Fruit fly (Drosophila melanogaster) whole organism, prepupa: ENCODE results near the gene CG8927.
A peak's percentile ranks its signal among the peaks of the same experiment; 100 is the strongest.

Source experiments
- Blimp-1 ChIP-seq: fragments of 200-800 bp; sonication (Bioruptor generic); optimal IDR thresholded peaks from 3 replicates; lab custom pipeline; 2017; ENCODE audit warnings: missing biosample characterization, missing genetic modification characterization, mild to moderate bottlenecking, moderate library complexity, missing genetic modification reagents
- CG10669 ChIP-seq: fragments of 200-800 bp; sonication (Bioruptor generic); optimal IDR thresholded peaks from 3 replicates; lab custom pipeline; 2018; ENCODE audit warnings: missing biosample characterization, mild to moderate bottlenecking, missing genetic modification characterization, moderate library complexity
- CG11294 ChIP-seq: fragments of 200-800 bp; sonication (Bioruptor generic); IDR thresholded peaks from 2 replicates; pipeline ENCODE4 v1.3.6; 2022; ENCODE audit warnings: missing biosample characterization, missing genetic modification characterization
- CG11762 ChIP-seq: fragments of 200-800 bp; sonication (Bioruptor generic); optimal IDR thresholded peaks from 3 replicates; lab custom pipeline; 2016; ENCODE audit warnings: missing biosample characterization, missing genetic modification characterization; ENCODE audit not compliant: insufficient read depth
- CG11902 ChIP-seq: fragments of 200-800 bp; sonication (Bioruptor generic); optimal IDR thresholded peaks from 3 replicates; lab custom pipeline; 2016; ENCODE audit warnings: missing biosample characterization, missing genetic modification characterization
- CG1621 ChIP-seq: fragments of 200-800 bp; sonication (Bioruptor generic); optimal IDR thresholded peaks from 3 replicates; lab custom pipeline; 2018; ENCODE audit warnings: missing biosample characterization, mild to moderate bottlenecking, missing genetic modification characterization
- CG16779 ChIP-seq: fragments of 200-800 bp; sonication (Bioruptor generic); optimal IDR thresholded peaks from 3 replicates; lab custom pipeline; 2017; ENCODE audit warnings: missing biosample characterization, mild to moderate bottlenecking, missing genetic modification characterization
- CG3032 ChIP-seq: fragments of 200-800 bp; optimal IDR thresholded peaks from 2 replicates; lab custom pipeline; 2019; ENCODE audit warnings: missing biosample characterization, mild to moderate bottlenecking, missing genetic modification characterization, moderate library complexity
- CG31627 ChIP-seq: fragments of 200-800 bp; sonication (Bioruptor generic); optimal IDR thresholded peaks from 3 replicates; lab custom pipeline; 2016; ENCODE audit warnings: missing biosample characterization, missing genetic modification characterization
- CG3919 ChIP-seq: fragments of 200-800 bp; sonication (Bioruptor generic); optimal IDR thresholded peaks from 3 replicates; lab custom pipeline; 2016; ENCODE audit warnings: missing biosample characterization, missing genetic modification characterization
- CG4318 ChIP-seq: fragments of 200-800 bp; sonication (Bioruptor generic); optimal IDR thresholded peaks from 3 replicates; lab custom pipeline; 2017; ENCODE audit warnings: missing biosample characterization, mild to moderate bottlenecking, missing genetic modification characterization
- CG6163 ChIP-seq: fragments of 200-800 bp; sonication (Bioruptor generic); IDR thresholded peaks from 3 replicates; pipeline ENCODE4 v1.3.6; 2022; ENCODE audit warnings: missing biosample characterization, missing genetic modification characterization
- CG6792 ChIP-seq: fragments of 200-800 bp; sonication (Bioruptor generic); optimal IDR thresholded peaks from 3 replicates; lab custom pipeline; 2016; ENCODE audit warnings: missing biosample characterization, missing genetic modification characterization
- CG6808 ChIP-seq: fragments of 200-800 bp; sonication (Bioruptor generic); optimal IDR thresholded peaks from 3 replicates; lab custom pipeline; 2017; ENCODE audit warnings: missing biosample characterization, missing genetic modification characterization, mild to moderate bottlenecking, moderate library complexity, missing genetic modification reagents
- CG6854 ChIP-seq: fragments of 200-800 bp; sonication (Bioruptor generic); optimal IDR thresholded peaks from 2 replicates; lab custom pipeline; 2017; ENCODE audit warnings: missing biosample characterization, mild to moderate bottlenecking, missing genetic modification characterization
- CG7368 ChIP-seq: fragments of 200-800 bp; sonication (Bioruptor generic); optimal IDR thresholded peaks from 3 replicates; lab custom pipeline; 2016; ENCODE audit warnings: missing biosample characterization, missing genetic modification characterization
- CG8119 ChIP-seq: fragments of 200-800 bp; sonication (Bioruptor generic); IDR thresholded peaks from 3 replicates; pipeline ENCODE4 v1.3.6; 2022; ENCODE audit warnings: missing biosample characterization, missing genetic modification characterization
- CG8319 ChIP-seq: fragments of 200-800 bp; sonication (Bioruptor generic); optimal IDR thresholded peaks from 3 replicates; lab custom pipeline; 2016; ENCODE audit warnings: missing biosample characterization, missing genetic modification characterization
- CG8632 ChIP-seq: fragments of 200-800 bp; sonication (Bioruptor generic); optimal IDR thresholded peaks from 3 replicates; lab custom pipeline; 2016; ENCODE audit warnings: missing biosample characterization, missing genetic modification characterization
- Eip78C ChIP-seq: fragments of 200-800 bp; sonication (Bioruptor generic); peaks from one replicate; lab custom pipeline; 2016; ENCODE audit warnings: missing biosample characterization, missing genetic modification characterization
- Ets21C ChIP-seq: fragments of 200-800 bp; sonication (Bioruptor generic); optimal IDR thresholded peaks from 3 replicates; lab custom pipeline; 2016; ENCODE audit warnings: missing biosample characterization, missing genetic modification characterization
- Ets96B ChIP-seq: fragments of 200-800 bp; optimal IDR thresholded peaks from 2 replicates; lab custom pipeline; 2019; ENCODE audit warnings: missing biosample characterization, mild to moderate bottlenecking, missing genetic modification characterization, moderate library complexity
- Hr38 ChIP-seq: sonication (Bioruptor generic); optimal IDR thresholded peaks from 2 replicates; lab custom pipeline; 2016; ENCODE audit warnings: missing biosample characterization, missing genetic modification characterization
- Hr4 ChIP-seq: fragments of 200-800 bp; sonication (Bioruptor generic); optimal IDR thresholded peaks from 3 replicates; lab custom pipeline; 2016; ENCODE audit warnings: missing biosample characterization, missing genetic modification characterization
- Met ChIP-seq: fragments of 200-800 bp; sonication (Bioruptor generic); optimal IDR thresholded peaks from 3 replicates; lab custom pipeline; 2016; ENCODE audit warnings: missing biosample characterization, missing genetic modification characterization
- OdsH ChIP-seq: fragments of 200-800 bp; sonication (Bioruptor generic); optimal IDR thresholded peaks from 3 replicates; lab custom pipeline; 2016; ENCODE audit warnings: missing biosample characterization, missing genetic modification characterization
- Smox ChIP-seq: fragments of 200-800 bp; sonication (Bioruptor generic); optimal IDR thresholded peaks from 3 replicates; lab custom pipeline; 2016; ENCODE audit warnings: missing biosample characterization, missing genetic modification characterization
- Sox102F ChIP-seq: fragments of 200-800 bp; sonication (Bioruptor generic); optimal IDR thresholded peaks from 2 replicates; lab custom pipeline; 2016; ENCODE audit warnings: missing biosample characterization, mild to moderate bottlenecking, missing genetic modification characterization
- Sox14 ChIP-seq: fragments of 200-800 bp; sonication (Bioruptor generic); optimal IDR thresholded peaks from 3 replicates; lab custom pipeline; 2016; ENCODE audit warnings: missing biosample characterization, missing genetic modification characterization
- achi ChIP-seq: fragments of 200-800 bp; sonication (Bioruptor generic); optimal IDR thresholded peaks from 3 replicates; lab custom pipeline; 2016; ENCODE audit warnings: missing biosample characterization, missing genetic modification characterization
- cyc ChIP-seq: fragments of 200-800 bp; sonication (Bioruptor generic); optimal IDR thresholded peaks from 3 replicates; lab custom pipeline; 2016; ENCODE audit warnings: missing biosample characterization, missing genetic modification characterization
- dac ChIP-seq: fragments of 200-800 bp; sonication (Bioruptor generic); optimal IDR thresholded peaks from 2 replicates; lab custom pipeline; 2017; ENCODE audit warnings: missing biosample characterization, mild to moderate bottlenecking, missing genetic modification characterization
- dsx ChIP-seq: fragments of 200-800 bp; optimal IDR thresholded peaks from 3 replicates; lab custom pipeline; 2019; ENCODE audit warnings: missing biosample characterization, mild to moderate bottlenecking, missing genetic modification characterization, moderate library complexity; ENCODE audit not compliant: poor library complexity, severe bottlenecking
- esn ChIP-seq: fragments of 200-800 bp; sonication (Bioruptor generic); optimal IDR thresholded peaks from 2 replicates; lab custom pipeline; 2016; ENCODE audit warnings: missing biosample characterization, mild to moderate bottlenecking, missing genetic modification characterization, moderate library complexity
- fkh ChIP-seq: fragments of 200-800 bp; sonication (Bioruptor generic); optimal IDR thresholded peaks from 3 replicates; lab custom pipeline; 2017; ENCODE audit warnings: missing biosample characterization, mild to moderate bottlenecking, missing genetic modification characterization, moderate library complexity
- lz ChIP-seq: fragments of 200-800 bp; sonication (Bioruptor generic); optimal IDR thresholded peaks from 3 replicates; lab custom pipeline; 2016; ENCODE audit warnings: missing biosample characterization, missing genetic modification characterization
- net ChIP-seq: fragments of 200-800 bp; sonication (Bioruptor generic); optimal IDR thresholded peaks from 3 replicates; lab custom pipeline; 2016; ENCODE audit warnings: missing biosample characterization, missing genetic modification characterization
- salr ChIP-seq, 2 experiments: fragments of 200-800 bp; sonication (Bioruptor generic); optimal IDR thresholded peaks; 3 replicates each; lab custom pipeline; 2016 to 2018; ENCODE audit warnings: missing biosample characterization in 2 of 2, missing genetic modification characterization in 2 of 2, mild to moderate bottlenecking in 1 of 2
- svp ChIP-seq: fragments of 200-800 bp; sonication (Bioruptor generic); peaks from one replicate; lab custom pipeline; 2016; ENCODE audit warnings: missing biosample characterization, missing genetic modification characterization
- topi ChIP-seq: fragments of 200-800 bp; sonication (Bioruptor generic); optimal IDR thresholded peaks from 3 replicates; lab custom pipeline; 2016; ENCODE audit warnings: missing biosample characterization, missing genetic modification characterization
- vri ChIP-seq: fragments of 200-800 bp; sonication (Bioruptor generic); optimal IDR thresholded peaks from 3 replicates; lab custom pipeline; 2016; ENCODE audit warnings: missing biosample characterization, mild to moderate bottlenecking, missing genetic modification characterization

CG8927 gene

DNA sequence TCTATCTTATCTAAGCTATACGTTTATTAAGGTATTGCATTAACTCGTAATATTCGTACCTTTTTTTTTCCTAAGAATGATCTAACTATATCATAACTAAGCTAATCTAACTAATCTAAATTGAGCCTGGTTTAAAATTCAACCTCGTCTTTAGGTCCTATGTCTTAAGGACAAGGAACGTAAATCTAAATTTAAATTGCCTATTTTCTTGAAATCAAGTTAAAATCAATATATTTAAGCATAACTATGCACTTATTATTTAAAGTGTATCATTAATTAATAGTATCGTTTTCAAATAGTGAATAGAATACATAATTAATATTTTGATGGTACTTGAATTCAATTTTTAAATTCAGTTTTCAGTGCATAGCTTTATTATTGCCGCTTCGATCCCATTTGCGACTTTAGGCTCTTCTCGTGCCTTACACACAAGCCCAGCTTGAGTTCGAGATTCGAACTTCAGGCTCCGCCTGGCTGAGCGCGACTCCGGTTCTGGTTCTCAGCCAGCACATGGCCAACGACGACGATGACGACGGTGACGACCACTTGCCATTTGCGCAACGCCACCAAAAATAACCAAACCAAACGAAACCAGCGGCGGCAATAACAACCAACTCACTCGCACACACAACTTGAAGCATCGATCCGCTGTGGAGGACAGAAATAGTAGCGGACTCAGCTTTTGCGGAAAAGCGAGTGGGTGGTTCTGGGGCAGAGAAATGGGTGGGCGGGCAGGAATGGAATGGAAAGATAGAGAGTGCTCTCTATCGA lies 30.2 kb downstream of the CG8927 start (continued):
- TF ChIP-seq net (GFP tag; lab: Kevin White, UChicago) (peak; percentile 45), CG8632 (GFP tag; lab: Kevin White, UChicago) (peak; percentile 6), CG6854 (GFP tag; lab: Kevin White, UChicago) (peak; percentile 69), dsx (GFP tag; lab: Kevin White, UChicago) (no peak), OdsH (GFP tag; lab: Kevin White, UChicago) (peak; percentile 51), Hr4 (no peak), CG10669 (GFP tag; lab: Kevin White, UChicago) (peak; percentile 44), topi (GFP tag; lab: Kevin White, UChicago) (peak; percentile 68), Smox (peak; percentile 45), CG31627 (GFP tag; lab: Kevin White, UChicago) (peak; percentile 43), Ets96B (tag; lab: Kevin White, UChicago) (peak; percentile 43), CG8319 (GFP tag; lab: Kevin White, UChicago) (no peak), CG8119 (GFP tag; lab: Robert Waterston, UW) (peak; percentile 13; the same call in 1 of the 3 replicates), cyc (GFP tag; lab: Kevin White, UChicago) (peak; percentile 23), Sox14 (GFP tag; lab: Kevin White, UChicago) (peak; percentile 42), CG6808 (peak; percentile 68), CG6163 (peak; percentile 43; the same call in 1 of the 3 replicates), CG7368 (GFP tag; lab: Kevin White, UChicago) (no peak)

DNA sequence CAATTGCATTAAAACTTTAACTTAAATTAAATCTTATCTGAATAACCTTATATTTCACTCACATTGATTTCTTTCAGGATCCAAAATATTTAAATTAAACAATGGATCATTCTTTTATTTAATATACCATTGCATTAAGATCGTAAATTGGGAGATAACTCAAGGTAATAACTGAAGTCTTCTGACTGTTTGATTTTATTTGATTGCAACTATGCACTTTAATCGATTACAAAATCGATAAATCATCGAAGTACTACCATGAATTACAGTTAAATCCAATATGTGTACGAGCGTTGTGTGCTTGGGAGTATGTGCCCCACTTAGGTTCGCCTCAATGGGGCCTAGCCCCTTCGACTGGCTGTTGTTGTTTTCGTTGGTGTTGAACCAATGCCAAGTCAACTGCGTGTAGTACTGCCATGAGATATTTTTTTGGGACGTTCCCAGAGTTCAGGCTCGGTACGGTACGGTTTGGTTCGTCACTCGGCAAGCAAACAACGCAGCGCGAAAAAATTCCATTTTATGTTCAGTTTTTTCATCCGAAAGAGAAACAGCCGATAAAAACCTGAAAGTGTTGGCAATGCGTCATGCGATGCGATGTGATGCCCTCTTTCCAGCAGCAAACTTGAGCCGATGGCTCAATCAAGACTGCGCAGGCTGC lies 31.2 kb downstream of the CG8927 start:
- TF ChIP-seq CG6854 (GFP tag; lab: Kevin White, UChicago): peak; percentile 39
- TF ChIP-seq Sox102F (GFP tag; lab: Kevin White, UChicago): peak; percentile 7
- no peak for TF ChIP-seq CG11294 (GFP tag; lab: Robert Waterston, UW)
- TF ChIP-seq Smox: no peak
- TF ChIP-seq CG1621 (tag; lab: Kevin White, UChicago): peak; percentile 4
- TF ChIP-seq fkh (GFP tag; lab: Kevin White, UChicago): no peak
- peak; percentile 62 for TF ChIP-seq Eip78C (GFP tag; lab: Kevin White, UChicago)
- peak; percentile 58 for TF ChIP-seq svp (GFP tag; lab: Kevin White, UChicago)
- peak; percentile 36 for TF ChIP-seq Blimp-1 (GFP tag; lab: Kevin White, UChicago)
- TF ChIP-seq Met: peak; percentile 26
- TF ChIP-seq esn (GFP tag; lab: Kevin White, UChicago): peak; percentile 17
- TF ChIP-seq CG3919 (GFP tag; lab: Kevin White, UChicago): peak; percentile 7
- TF ChIP-seq achi (GFP tag; lab: Kevin White, UChicago): no peak
- TF ChIP-seq Sox14 (GFP tag; lab: Kevin White, UChicago): no peak
- TF ChIP-seq CG6163: peak; percentile 48; the same call in 1 of the 3 replicates

DNA sequence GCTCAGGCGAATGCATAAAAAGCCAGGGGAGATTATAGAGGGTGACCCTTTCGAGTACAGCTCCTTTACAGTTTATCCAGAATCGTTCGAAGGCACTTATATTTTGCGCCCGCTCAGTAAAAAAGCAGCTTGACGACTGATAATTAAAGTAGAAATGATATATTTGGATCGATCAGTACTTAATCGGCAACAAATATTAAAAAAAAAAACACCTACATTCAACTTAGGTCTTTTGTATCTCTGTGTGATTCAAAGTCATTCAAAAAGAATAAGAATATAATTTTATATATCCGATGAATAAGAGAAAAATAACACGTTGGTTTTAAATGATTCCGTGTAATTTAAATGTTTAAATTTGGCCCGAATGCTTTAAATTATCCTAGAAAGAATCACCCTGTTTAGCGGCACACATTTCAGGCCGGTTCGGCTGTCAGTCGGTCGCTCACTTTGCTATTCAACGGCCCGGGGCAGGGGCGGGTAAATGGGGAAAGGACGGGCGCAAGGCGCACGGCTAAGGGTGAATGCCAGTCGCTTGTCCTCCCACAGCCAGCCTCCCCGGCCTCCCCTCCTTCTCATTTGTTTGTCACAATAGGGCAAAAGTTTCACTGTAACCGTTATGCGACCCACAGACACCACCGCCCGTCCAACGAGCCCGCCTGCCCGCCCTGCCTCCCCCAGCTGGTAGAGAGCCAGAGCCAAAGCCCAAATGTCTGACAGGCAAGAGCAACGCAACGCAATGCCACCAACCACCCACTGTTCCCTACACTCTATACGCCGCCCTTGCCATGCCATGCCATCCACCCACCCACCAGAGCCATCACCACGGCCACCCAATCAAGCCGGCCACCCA lies 32.3 kb downstream of the CG8927 start:
- TF ChIP-seq CG11294 (GFP tag; lab: Robert Waterston, UW): no peak
- TF ChIP-seq CG10669 (GFP tag; lab: Kevin White, UChicago): peak; percentile 70
- TF ChIP-seq CG4318 (GFP tag; lab: Kevin White, UChicago): no peak
- TF ChIP-seq CG16779: peak; percentile 49
- TF ChIP-seq vri: no peak
- peak; percentile 31 for TF ChIP-seq net (GFP tag; lab: Kevin White, UChicago)
- TF ChIP-seq dac (GFP tag; lab: Kevin White, UChicago): no peak
- no peak for TF ChIP-seq Ets21C (GFP tag; lab: Kevin White, UChicago)
- peak; percentile 37 for TF ChIP-seq CG11902 (GFP tag; lab: Kevin White, UChicago)
- peak; percentile 13 for TF ChIP-seq dsx (GFP tag; lab: Kevin White, UChicago)
- TF ChIP-seq Ets96B (tag; lab: Kevin White, UChicago): peak; percentile 49
- TF ChIP-seq salr (GFP tag; optimal IDR thresholded peaks at IDR 0.05; lab: Kevin White, UChicago): peak in 1 of 2 experiments; percentile 39
- peak; percentile 24 for TF ChIP-seq CG11762 (GFP tag; lab: Kevin White, UChicago)
- no peak for TF ChIP-seq Sox102F (GFP tag; lab: Kevin White, UChicago)
- TF ChIP-seq Blimp-1 (GFP tag; lab: Kevin White, UChicago): no peak
- no peak for TF ChIP-seq CG6854 (GFP tag; lab: Kevin White, UChicago)
- peak; percentile 71 for TF ChIP-seq CG3919 (GFP tag; lab: Kevin White, UChicago)
- TF ChIP-seq Hr38 (GFP tag; lab: Kevin White, UChicago): no peak
- TF ChIP-seq CG3032 (tag; lab: Kevin White, UChicago): peak; percentile 44
- peak; percentile 41 for TF ChIP-seq CG6792 (GFP tag; lab: Kevin White, UChicago)
- peak; percentile 34 for TF ChIP-seq lz (GFP tag; lab: Kevin White, UChicago)
- peak; percentile 11 for TF ChIP-seq CG8632 (GFP tag; lab: Kevin White, UChicago)
- no peak for TF ChIP-seq CG31627 (GFP tag; lab: Kevin White, UChicago)
